Fruit fly (Drosophila melanogaster): ENCODE results near the gene stx.

The stx gene

DNA sequence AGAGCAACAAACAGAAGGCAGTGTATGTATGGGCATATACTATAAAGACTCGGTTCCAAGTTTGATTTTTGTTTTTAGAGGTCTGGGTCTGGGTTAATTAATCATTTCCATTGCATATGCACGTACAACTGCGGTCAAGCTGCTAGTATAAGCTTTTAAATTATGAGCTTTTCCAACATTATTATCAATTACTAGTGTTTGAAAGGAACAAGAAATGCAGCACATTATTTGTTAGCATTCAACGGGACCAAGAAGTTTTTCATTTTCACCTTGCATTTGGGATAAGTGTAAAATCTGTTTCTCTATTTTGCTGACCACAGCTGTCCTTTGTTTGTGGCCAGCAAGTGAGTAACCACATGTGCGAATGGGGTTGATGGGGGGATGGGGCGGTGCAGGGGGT, 26.9 kb downstream of the stx start (continued):
- no peak for TF ChIP-seq CG2202 (tag; optimal IDR thresholded peaks at IDR 0.05)
- TF ChIP-seq ara (GFP tag; IDR thresholded peaks at IDR 0.05), result no peak
- peak; percentile 38; the same call in 1 of the 2 replicates for TF ChIP-seq sisA (GFP tag; IDR thresholded peaks at IDR 0.05)
- TF ChIP-seq Jarid2 (GFP tag; optimal IDR thresholded peaks at IDR 0.05), result no peak
- no peak for TF ChIP-seq wek (GFP tag; optimal IDR thresholded peaks at IDR 0.05)
- no peak for TF ChIP-seq gfzf (GFP tag; optimal IDR thresholded peaks at IDR 0.05)
- TF ChIP-seq stc (GFP tag; IDR thresholded peaks at IDR 0.05), result peak; percentile 52; the same call in 1 of the 2 replicates
- peak; percentile 78 for TF ChIP-seq vvl (GFP tag; IDR thresholded peaks at IDR 0.05)
- no peak for TF ChIP-seq sima (GFP tag; optimal IDR thresholded peaks at IDR 0.05)
- peak; percentile 5 for TF ChIP-seq gsb-n (tag; optimal IDR thresholded peaks at IDR 0.05)
- no peak for TF ChIP-seq CG10565 (GFP tag; optimal IDR thresholded peaks at IDR 0.05)
- no peak for TF ChIP-seq CG8944 (GFP tag; optimal IDR thresholded peaks at IDR 0.05)
- no peak for TF ChIP-seq gcm (GFP tag; optimal IDR thresholded peaks at IDR 0.05)
- no peak for TF ChIP-seq CG12744 (GFP tag; optimal IDR thresholded peaks at IDR 0.05)
- TF ChIP-seq Camta (GFP tag; optimal IDR thresholded peaks at IDR 0.05), result no peak
- TF ChIP-seq HLH4C (GFP tag; IDR thresholded peaks at IDR 0.05; ENCODE audit: partially characterized antibody), result no peak
- no peak for TF ChIP-seq CG5180 (GFP tag; optimal IDR thresholded peaks at IDR 0.05)
- TF ChIP-seq CG10366 (GFP tag; IDR thresholded peaks at IDR 0.05), result peak; percentile 56
- no peak for TF ChIP-seq CrebB (tag; optimal IDR thresholded peaks at IDR 0.05)
- peak; percentile 33; the same call in 1 of the 2 replicates for TF ChIP-seq CG17328 (GFP tag; IDR thresholded peaks at IDR 0.05)
- no peak for TF ChIP-seq CG17802 (tag; optimal IDR thresholded peaks at IDR 0.05)
- no peak for TF ChIP-seq CG10462 (GFP tag; optimal IDR thresholded peaks at IDR 0.05)
- TF ChIP-seq PHDP (tag; optimal IDR thresholded peaks at IDR 0.05), result peak; percentile 37
- TF ChIP-seq cas (GFP tag; IDR thresholded peaks at IDR 0.05), result no peak
- TF ChIP-seq Bgb (GFP tag; IDR thresholded peaks at IDR 0.05; ENCODE audit: partially characterized antibody), result no peak
- peak; percentile 54 for TF ChIP-seq ttk (GFP tag; IDR thresholded peaks at IDR 0.05)
- TF ChIP-seq CG2120 (GFP tag; optimal IDR thresholded peaks at IDR 0.05), result no peak
- peak; percentile 36 for TF ChIP-seq CG2712 (tag; optimal IDR thresholded peaks at IDR 0.05)
- no peak for TF ChIP-seq nerfin-1 (tag; optimal IDR thresholded peaks at IDR 0.05)

DNA sequence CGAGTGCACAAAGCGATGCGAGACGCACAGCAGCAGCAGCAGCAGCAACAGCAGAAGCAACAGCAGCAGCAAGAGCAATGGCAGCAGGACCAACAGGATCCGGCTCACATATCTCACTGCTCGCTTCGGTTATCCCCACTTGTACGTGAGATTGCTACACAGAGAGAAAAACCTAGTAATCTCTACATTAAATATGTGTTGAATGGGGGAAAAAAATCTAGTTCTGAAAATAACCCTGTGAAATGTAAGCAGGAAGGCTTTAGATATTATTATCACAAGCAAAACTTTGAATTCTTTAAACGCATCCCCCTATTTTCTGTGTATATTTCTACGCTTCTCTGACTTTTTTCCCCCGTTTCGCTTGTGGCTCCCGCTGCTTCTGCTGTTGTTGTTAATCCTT, 47.0 kb downstream of the stx start:
- TF ChIP-seq CG17186 (GFP tag; optimal IDR thresholded peaks at IDR 0.05) (no peak), jigr1 (GFP tag; IDR thresholded peaks at IDR 0.05) (no peak), lab (GFP tag; optimal IDR thresholded peaks at IDR 0.05) (peak; percentile 45), gcm2 (GFP tag; optimal IDR thresholded peaks at IDR 0.05) (no peak), CG2120 (GFP tag; optimal IDR thresholded peaks at IDR 0.05) (peak; percentile 33), CG13775 (GFP tag; optimal IDR thresholded peaks at IDR 0.05) (no peak), ci (GFP tag; IDR thresholded peaks at IDR 0.05) (0 out of 3 replicates have a peak, but pooled peaks have one; percentile 21), Med (GFP tag) (peak; percentile 62), schlank (tag; optimal IDR thresholded peaks at IDR 0.05) (no peak), lilli (GFP tag; optimal IDR thresholded peaks at IDR 0.05) (no peak), HLH3B (GFP tag; IDR thresholded peaks at IDR 0.05) (0 out of 2 replicates have a peak, but pooled peaks have one; percentile 10), pita (GFP tag; optimal IDR thresholded peaks at IDR 0.05) (no peak), Meics (GFP tag; optimal IDR thresholded peaks at IDR 0.05) (peak; percentile 10), Xrp1 (GFP tag; IDR thresholded peaks at IDR 0.05) (peak; percentile 39; the same call in 1 of the 2 replicates), CTCF (GFP tag; optimal IDR thresholded peaks at IDR 0.05) (no peak), dysf (GFP tag; IDR thresholded peaks at IDR 0.05) (no peak), Sox102F (GFP tag; optimal IDR thresholded peaks at IDR 0.05) (no peak), CG11093 (GFP tag; IDR thresholded peaks at IDR 0.05) (no peak), CG6689 (GFP tag; IDR thresholded peaks at IDR 0.05) (0 out of 2 replicates have a peak, but pooled peaks have one; percentile 5), CG15601 (tag; optimal IDR thresholded peaks at IDR 0.05) (no peak), Hmr (GFP tag; optimal IDR thresholded peaks at IDR 0.05) (peak; percentile 6), CG1529 (GFP tag; optimal IDR thresholded peaks at IDR 0.05) (no peak), GATAe (GFP tag; conservative IDR thresholded peaks at IDR 0.05) (no peak), CG1603 (tag; optimal IDR thresholded peaks at IDR 0.05) (no peak), dmrt99B (tag; optimal IDR thresholded peaks at IDR 0.05) (peak; percentile 30)

Measured in whole organism, embryonic.